Fruit fly (Drosophila melanogaster): ENCODE measurements around the gene Vps60.

Vps60 gene

DNA sequence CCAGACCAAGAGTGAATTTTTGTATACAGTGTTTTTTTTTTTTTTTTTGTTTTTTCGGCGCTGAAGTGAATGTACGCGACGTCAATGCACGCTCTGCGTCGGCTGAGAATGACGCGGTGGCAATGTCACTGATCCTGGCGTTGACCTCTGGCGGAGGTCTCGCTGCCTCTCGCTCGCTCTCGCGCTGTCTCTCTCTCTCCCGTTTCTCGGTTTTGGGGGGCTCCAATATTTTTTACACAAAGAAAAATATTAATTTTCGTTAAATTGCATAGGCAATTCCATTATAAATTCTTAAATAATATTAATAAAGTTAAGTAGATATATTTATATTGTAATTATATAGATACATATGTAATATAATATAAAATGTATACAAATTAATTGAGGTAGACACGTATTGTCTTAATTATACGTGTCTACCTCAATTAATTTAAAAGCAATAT is 8.1 kb downstream of the Vps60 start (continued):
- no peak for TF ChIP-seq inv (GFP tag; IDR thresholded peaks at IDR 0.05; ENCODE audit: partially characterized antibody)
- no peak for TF ChIP-seq CG5180 (GFP tag; optimal IDR thresholded peaks at IDR 0.05)
- no peak for TF ChIP-seq Max (GFP tag; optimal IDR thresholded peaks at IDR 0.05)
- TF ChIP-seq CG31441 (GFP tag; IDR thresholded peaks at IDR 0.05): peak; percentile 37; the same call in 1 of the 2 replicates
- no peak for TF ChIP-seq Ravus (GFP tag; IDR thresholded peaks at IDR 0.05)
- TF ChIP-seq CG17612 (GFP tag; IDR thresholded peaks at IDR 0.05): no peak
- no peak for TF ChIP-seq CG2199 (GFP tag; IDR thresholded peaks at IDR 0.05)
- peak; percentile 7 for TF ChIP-seq CG10267 (tag; optimal IDR thresholded peaks at IDR 0.05)
- TF ChIP-seq CG12071 (GFP tag; optimal IDR thresholded peaks at IDR 0.05): no peak
- no peak for TF ChIP-seq CG14965 (GFP tag; optimal IDR thresholded peaks at IDR 0.05; ENCODE audit: borderline replicate concordance)
- no peak for TF ChIP-seq CG6254 (GFP tag; optimal IDR thresholded peaks at IDR 0.05)
- TF ChIP-seq nmo (GFP tag; optimal IDR thresholded peaks at IDR 0.05): no peak
- no peak for TF ChIP-seq Trl (optimal IDR thresholded peaks at IDR 0.05)
- no peak for TF ChIP-seq Trl (GFP tag; optimal IDR thresholded peaks at IDR 0.05)
- no peak for TF ChIP-seq Opbp (GFP tag; IDR thresholded peaks at IDR 0.05; ENCODE audit: partially characterized antibody)
- no peak for TF ChIP-seq cato (GFP tag; optimal IDR thresholded peaks at IDR 0.05; ENCODE audit: borderline replicate concordance)
- peak; percentile 12 for TF ChIP-seq CG18262 (tag; optimal IDR thresholded peaks at IDR 0.05)
- no peak for TF ChIP-seq CG34224 (GFP tag; IDR thresholded peaks at IDR 0.05; ENCODE audit: partially characterized antibody)
- peak; percentile 19 for TF ChIP-seq fd3F (GFP tag; optimal IDR thresholded peaks at IDR 0.05)
- peak in 1 of 2 experiments; percentile 8 for TF ChIP-seq dpn (GFP tag; optimal IDR thresholded peaks at IDR 0.05)
- TF ChIP-seq CG11504 (tag; optimal IDR thresholded peaks at IDR 0.05): peak; percentile 39
- peak; percentile 12 for TF ChIP-seq CG13424 (tag; optimal IDR thresholded peaks at IDR 0.05)
- no peak for TF ChIP-seq fd96Cb (tag; optimal IDR thresholded peaks at IDR 0.05)
- TF ChIP-seq tx (GFP tag; optimal IDR thresholded peaks at IDR 0.05): no peak
- TF ChIP-seq CG11398 (GFP tag; optimal IDR thresholded peaks at IDR 0.05): no peak
- 0 out of 2 replicates have a peak, but pooled peaks have one; percentile 28 for TF ChIP-seq E2f1 (GFP tag; IDR thresholded peaks at IDR 0.05)
- no peak for TF ChIP-seq CG1024 (GFP tag; IDR thresholded peaks at IDR 0.05)
- peak; percentile 36 for TF ChIP-seq Meics (GFP tag; optimal IDR thresholded peaks at IDR 0.05)
- TF ChIP-seq fru (optimal IDR thresholded peaks at IDR 0.05): no peak
- TF ChIP-seq lmd (GFP tag; IDR thresholded peaks at IDR 0.05): no peak
- TF ChIP-seq CG2678 (tag; optimal IDR thresholded peaks at IDR 0.05): peak; percentile 42
- TF ChIP-seq ato (GFP tag; IDR thresholded peaks at IDR 0.05; ENCODE audit: partially characterized antibody): no peak
- no peak for TF ChIP-seq CG4617 (GFP tag; optimal IDR thresholded peaks at IDR 0.05; ENCODE audit: borderline replicate concordance)
- peak; percentile 46 for TF ChIP-seq CG7839 (tag; optimal IDR thresholded peaks at IDR 0.05)
- TF ChIP-seq CG10209 (GFP tag; optimal IDR thresholded peaks at IDR 0.05): peak; percentile 22
- TF ChIP-seq CG6813 (GFP tag; optimal IDR thresholded peaks at IDR 0.05): no peak
- TF ChIP-seq Bgb (GFP tag; IDR thresholded peaks at IDR 0.05; ENCODE audit: partially characterized antibody): no peak
- TF ChIP-seq Med (GFP tag): peak; percentile 32
- TF ChIP-seq Hmr (GFP tag; optimal IDR thresholded peaks at IDR 0.05): peak; percentile 18
- TF ChIP-seq Ada2b (GFP tag; IDR thresholded peaks at IDR 0.05): 0 out of 2 replicates have a peak, but pooled peaks have one; percentile 11
- no peak for TF ChIP-seq GATAe (GFP tag; conservative IDR thresholded peaks at IDR 0.05)
- TF ChIP-seq CG2712 (tag; optimal IDR thresholded peaks at IDR 0.05): peak; percentile 49
- no peak for TF ChIP-seq sr (GFP tag; IDR thresholded peaks at IDR 0.05)
- no peak for TF ChIP-seq Nf-YA (GFP tag; IDR thresholded peaks at IDR 0.05)
- no peak for TF ChIP-seq jumu (GFP tag; optimal IDR thresholded peaks at IDR 0.05)
- no peak for TF ChIP-seq zen2 (GFP tag; IDR thresholded peaks at IDR 0.05; ENCODE audit: partially characterized antibody)
- no peak for TF ChIP-seq Fer3 (tag; optimal IDR thresholded peaks at IDR 0.05)
- peak; percentile 8 for TF ChIP-seq CG18599 (GFP tag; optimal IDR thresholded peaks at IDR 0.05)
- TF ChIP-seq pros (GFP tag; optimal IDR thresholded peaks at IDR 0.05): no peak
- no peak for TF ChIP-seq yki (optimal IDR thresholded peaks at IDR 0.05)

All from whole organism, embryonic.